Worm (Caenorhabditis elegans) whole organism, young adult: ENCODE data around the gene Y47D7A.2.

Experiments used
- B0336.3 ChIP-seq: fragments of 200-800 bp; sonication (Bioruptor generic); IDR thresholded peaks from 2 replicates; pipeline ENCODE4 v1.3.6; 2022; ENCODE audit warnings: missing genetic modification characterization, missing compliant biosample characterization
- C17E4.6 ChIP-seq: fragments of 200-800 bp; sonication (Bioruptor generic); IDR thresholded peaks from 2 replicates; pipeline ENCODE4 v1.3.6; 2022; ENCODE audit warnings: missing genetic modification reagents, missing genetic modification characterization, missing compliant biosample characterization
- D2030.7 ChIP-seq: fragments of 200-800 bp; sonication (Bioruptor generic); IDR thresholded peaks from 2 replicates; pipeline ENCODE4 v1.3.6; 2022; ENCODE audit warnings: missing genetic modification reagents, missing genetic modification characterization, missing compliant biosample characterization
- F10E7.11 ChIP-seq: sonication (generic microtip); optimal IDR thresholded peaks from 2 replicates; lab custom pipeline; 2017; ENCODE audit warnings: mild to moderate bottlenecking, missing genetic modification characterization, moderate library complexity, missing compliant biosample characterization
- F33H1.4 ChIP-seq: fragments of 200-800 bp; sonication (Bioruptor generic); IDR thresholded peaks from 2 replicates; pipeline ENCODE4 v1.3.6; 2022; ENCODE audit warnings: missing genetic modification reagents, missing genetic modification characterization, missing compliant biosample characterization
- F39B2.1 ChIP-seq: fragments of 200-800 bp; sonication (Bioruptor generic); IDR thresholded peaks from 2 replicates; pipeline ENCODE4 v1.3.6; 2022; ENCODE audit warnings: missing genetic modification reagents, missing genetic modification characterization, missing compliant biosample characterization
- F57C9.4 ChIP-seq: sonication (generic microtip); optimal IDR thresholded peaks from 2 replicates; lab custom pipeline; 2017; ENCODE audit warnings: mild to moderate bottlenecking, missing genetic modification characterization, missing compliant biosample characterization
- K11D2.4 ChIP-seq: fragments of 200-800 bp; sonication (Bioruptor generic); IDR thresholded peaks from 2 replicates; pipeline ENCODE4 v1.3.6; 2022; ENCODE audit warnings: missing genetic modification reagents, missing genetic modification characterization, missing compliant biosample characterization
- K12H6.12 ChIP-seq: fragments of 200-800 bp; sonication (Bioruptor generic); optimal IDR thresholded peaks from 2 replicates; lab custom pipeline; 2018; ENCODE audit warnings: mild to moderate bottlenecking, missing genetic modification characterization, missing compliant biosample characterization
- T07F8.4 ChIP-seq: sonication (generic microtip); optimal IDR thresholded peaks from 2 replicates; lab custom pipeline; 2016; ENCODE audit warnings: mild to moderate bottlenecking, missing genetic modification characterization, moderate library complexity, missing compliant biosample characterization
- Y53F4B.3 ChIP-seq: fragments of 200-800 bp; sonication (Bioruptor generic); IDR thresholded peaks from 2 replicates; pipeline ENCODE4 v1.3.6; 2022; ENCODE audit warnings: missing genetic modification reagents, missing genetic modification characterization, missing compliant biosample characterization
- Y79H2A.3 ChIP-seq: fragments of 200-800 bp; sonication (Bioruptor generic); conservative IDR thresholded peaks from 2 replicates; pipeline ENCODE4 v1.3.6; 2022; ENCODE audit warnings: missing genetic modification reagents, missing genetic modification characterization, missing compliant biosample characterization
- ZK185.1 ChIP-seq: sonication (generic microtip); optimal IDR thresholded peaks from 2 replicates; lab custom pipeline; 2016; ENCODE audit warnings: mild to moderate bottlenecking, missing genetic modification characterization, missing compliant biosample characterization; ENCODE audit not compliant: poor library complexity, severe bottlenecking
- akir-1 ChIP-seq: fragments of 200-800 bp; sonication (Bioruptor generic); optimal IDR thresholded peaks from 2 replicates; lab custom pipeline; 2018; ENCODE audit warnings: mild to moderate bottlenecking, missing genetic modification characterization, moderate library complexity, missing compliant biosample characterization
- attf-3 ChIP-seq: fragments of 200-800 bp; sonication (Bioruptor generic); conservative IDR thresholded peaks from 2 replicates; pipeline ENCODE4 v1.3.6; 2022; ENCODE audit warnings: missing genetic modification reagents, missing genetic modification characterization, missing compliant biosample characterization
- bed-1 ChIP-seq: fragments of 200-800 bp; sonication (Bioruptor generic); IDR thresholded peaks from 2 replicates; pipeline ENCODE4 v1.3.6; 2022; ENCODE audit warnings: missing genetic modification reagents, missing genetic modification characterization, missing compliant biosample characterization
- ccch-3 ChIP-seq: fragments of 200-800 bp; sonication (Bioruptor generic); optimal IDR thresholded peaks from 2 replicates; lab custom pipeline; 2018; ENCODE audit warnings: mild to moderate bottlenecking, missing genetic modification characterization, missing compliant biosample characterization
- cebp-1 ChIP-seq, 2 experiments: fragments of 200-800 bp in 1 of 2; sonication (Bioruptor generic) in 1 of 2; sonication (generic microtip) in 1 of 2; IDR thresholded peaks in 1 of 2; optimal IDR thresholded peaks in 1 of 2; 2 replicates each; pipeline versions ENCODE4 v1.3.6 to Lab custom; 2017 to 2022; ENCODE audit warnings: missing compliant biosample characterization in 2 of 2, missing genetic modification characterization in 2 of 2, mild to moderate bottlenecking in 1 of 2, missing genetic modification reagents in 1 of 2, moderate library complexity in 1 of 2
- ceh-58 ChIP-seq: fragments of 200-800 bp; sonication (Bioruptor generic); IDR thresholded peaks from 2 replicates; pipeline ENCODE4 v1.3.6; 2022; ENCODE audit warnings: missing genetic modification characterization, missing compliant biosample characterization
- chd-7 ChIP-seq: sonication (generic microtip); optimal IDR thresholded peaks from 2 replicates; lab custom pipeline; 2016; ENCODE audit warnings: mild to moderate bottlenecking, missing genetic modification characterization, moderate library complexity, missing compliant biosample characterization
- dox-1 ChIP-seq: fragments of 200-800 bp; sonication (Bioruptor generic); IDR thresholded peaks from 2 replicates; pipeline ENCODE4 v1.3.6; 2022; ENCODE audit warnings: missing genetic modification reagents, missing genetic modification characterization, missing compliant biosample characterization
- dpff-1 ChIP-seq: sonication (generic microtip); optimal IDR thresholded peaks from 2 replicates; lab custom pipeline; 2017; ENCODE audit warnings: mild to moderate bottlenecking, missing genetic modification characterization, missing compliant biosample characterization
- dpl-1 ChIP-seq: fragments of 150-350 bp; optimal IDR thresholded peaks from 2 replicates; lab custom pipeline; 2014; ENCODE audit warnings: missing biosample characterization, missing genetic modification reagents, missing genetic modification characterization
- efl-1 ChIP-seq: fragments of 150-350 bp; optimal IDR thresholded peaks from 2 replicates; lab custom pipeline; 2014; ENCODE audit warnings: missing biosample characterization, missing genetic modification reagents, missing genetic modification characterization
- egl-44 ChIP-seq: fragments of 200-800 bp; sonication (Bioruptor generic); IDR thresholded peaks from 2 replicates; pipeline ENCODE4 v1.3.6; 2022; ENCODE audit warnings: missing genetic modification reagents, missing genetic modification characterization, missing compliant biosample characterization
- ekl-4 ChIP-seq: fragments of 200-800 bp; sonication (Bioruptor generic); IDR thresholded peaks from 2 replicates; pipeline ENCODE4 v1.3.6; 2022; ENCODE audit warnings: missing genetic modification reagents, missing genetic modification characterization, missing compliant biosample characterization
- ets-4 ChIP-seq: fragments of 200-800 bp; sonication (Bioruptor generic); optimal IDR thresholded peaks from 2 replicates; lab custom pipeline; 2018; ENCODE audit warnings: mild to moderate bottlenecking, missing genetic modification characterization, missing compliant biosample characterization
- hlh-26 ChIP-seq: fragments of 200-800 bp; sonication (Bioruptor generic); conservative IDR thresholded peaks from 2 replicates; pipeline ENCODE4 v1.3.6; 2022; ENCODE audit warnings: missing genetic modification reagents, missing genetic modification characterization, missing compliant biosample characterization
- lag-1 ChIP-seq: fragments of 200-800 bp; sonication (Bioruptor generic); IDR thresholded peaks from 2 replicates; pipeline ENCODE4 v1.3.6; 2022; ENCODE audit warnings: missing genetic modification reagents, missing genetic modification characterization, missing compliant biosample characterization
- let-607 ChIP-seq, 2 experiments: fragments of 200-800 bp in 1 of 2; sonication (Bioruptor generic) in 1 of 2; sonication (generic microtip) in 1 of 2; optimal IDR thresholded peaks; 2 replicates each; lab custom pipeline; 2016 to 2018; ENCODE audit warnings: mild to moderate bottlenecking in 2 of 2, missing compliant biosample characterization in 2 of 2, missing genetic modification characterization in 2 of 2, moderate library complexity in 2 of 2, missing genotype in 1 of 2
- lin-26 ChIP-seq: fragments of 200-800 bp; sonication (Bioruptor generic); IDR thresholded peaks from 2 replicates; pipeline ENCODE4 v1.3.6; 2022; ENCODE audit warnings: missing genetic modification reagents, missing genetic modification characterization, missing compliant biosample characterization
- lin-35 ChIP-seq, 3 experiments: fragments of 150-350 bp in 2 of 3; sonication (generic microtip) in 1 of 3; optimal IDR thresholded peaks; 2 replicates each; lab custom pipeline; 2014 to 2018; ENCODE audit warnings: missing biosample characterization in 3 of 3, missing genetic modification characterization in 3 of 3, missing genetic modification reagents in 3 of 3
- lin-40 ChIP-seq: sonication (generic microtip); optimal IDR thresholded peaks from 2 replicates; lab custom pipeline; 2016; ENCODE audit warnings: missing genetic modification characterization, mild to moderate bottlenecking, missing compliant biosample characterization, missing genotype, missing genetic modification reagents
- lir-1 ChIP-seq: fragments of 200-800 bp; sonication (Bioruptor generic); conservative IDR thresholded peaks from 2 replicates; pipeline ENCODE4 v1.3.6; 2022; ENCODE audit warnings: missing genetic modification reagents, missing genetic modification characterization, missing compliant biosample characterization
- lsl-1 ChIP-seq: fragments of 200-800 bp; sonication (Bioruptor generic); optimal IDR thresholded peaks from 2 replicates; lab custom pipeline; 2018; ENCODE audit warnings: mild to moderate bottlenecking, missing genetic modification characterization, moderate library complexity, missing compliant biosample characterization
- lsy-27 ChIP-seq: sonication (generic microtip); optimal IDR thresholded peaks from 2 replicates; lab custom pipeline; 2017; ENCODE audit warnings: missing genetic modification characterization, mild to moderate bottlenecking, missing compliant biosample characterization, antibody characterized with exemption, missing genotype, borderline replicate concordance; ENCODE audit not compliant: insufficient read depth
- mes-4 ChIP-seq: sonication (generic microtip); optimal IDR thresholded peaks from 2 replicates; lab custom pipeline; 2016; ENCODE audit warnings: missing genotype, missing genetic modification characterization, missing compliant biosample characterization
- nfya-1 ChIP-seq: sonication (generic microtip); optimal IDR thresholded peaks from 2 replicates; lab custom pipeline; 2017; ENCODE audit warnings: antibody characterized with exemption, missing compliant biosample characterization, missing genetic modification characterization, borderline replicate concordance; ENCODE audit not compliant: insufficient read depth
- nfya-2 ChIP-seq: fragments of 200-800 bp; sonication (Bioruptor generic); IDR thresholded peaks from 2 replicates; pipeline ENCODE4 v1.3.6; 2022; ENCODE audit warnings: missing genetic modification reagents, missing genetic modification characterization, missing compliant biosample characterization
- nhr-80 ChIP-seq: sonication (generic microtip); optimal IDR thresholded peaks from 2 replicates; lab custom pipeline; 2016; ENCODE audit warnings: missing genetic modification characterization, missing compliant biosample characterization
- rec-8 ChIP-seq, 2 experiments: sonication (generic microtip); optimal IDR thresholded peaks; 2 replicates each; lab custom pipeline; 2016; ENCODE audit warnings: mild to moderate bottlenecking in 2 of 2, missing genetic modification characterization in 2 of 2, missing genetic modification reagents in 2 of 2, missing genotype in 2 of 2, missing biosample characterization in 1 of 2, missing compliant biosample characterization in 1 of 2, moderate library complexity in 1 of 2
- repo-1 ChIP-seq: sonication (generic microtip); optimal IDR thresholded peaks from 2 replicates; lab custom pipeline; 2017; ENCODE audit warnings: mild to moderate bottlenecking, missing genetic modification characterization, missing compliant biosample characterization
- sea-2 ChIP-seq: fragments of 200-800 bp; sonication (Bioruptor generic); IDR thresholded peaks from 2 replicates; pipeline ENCODE4 v1.3.6; 2022; ENCODE audit warnings: missing genetic modification characterization, missing compliant biosample characterization
- snpc-1.3 ChIP-seq: sonication (generic microtip); optimal IDR thresholded peaks from 2 replicates; lab custom pipeline; 2017; ENCODE audit warnings: missing genetic modification characterization, mild to moderate bottlenecking, missing compliant biosample characterization, antibody characterized with exemption, moderate library complexity, missing genotype, missing genetic modification reagents; ENCODE audit not compliant: insufficient read depth
- xnd-1 ChIP-seq: sonication (generic microtip); optimal IDR thresholded peaks from 2 replicates; lab custom pipeline; 2016; ENCODE audit warnings: missing genotype, missing genetic modification reagents, missing genetic modification characterization, missing compliant biosample characterization
- ztf-26 ChIP-seq: sonication (generic microtip); optimal IDR thresholded peaks from 2 replicates; lab custom pipeline; 2017; ENCODE audit warnings: missing genetic modification characterization, missing compliant biosample characterization
- ztf-3 ChIP-seq: fragments of 200-800 bp; sonication (Bioruptor generic); optimal IDR thresholded peaks from 2 replicates; lab custom pipeline; 2018; ENCODE audit warnings: mild to moderate bottlenecking, missing genetic modification characterization, missing compliant biosample characterization

Gene Y47D7A.2

DNA sequence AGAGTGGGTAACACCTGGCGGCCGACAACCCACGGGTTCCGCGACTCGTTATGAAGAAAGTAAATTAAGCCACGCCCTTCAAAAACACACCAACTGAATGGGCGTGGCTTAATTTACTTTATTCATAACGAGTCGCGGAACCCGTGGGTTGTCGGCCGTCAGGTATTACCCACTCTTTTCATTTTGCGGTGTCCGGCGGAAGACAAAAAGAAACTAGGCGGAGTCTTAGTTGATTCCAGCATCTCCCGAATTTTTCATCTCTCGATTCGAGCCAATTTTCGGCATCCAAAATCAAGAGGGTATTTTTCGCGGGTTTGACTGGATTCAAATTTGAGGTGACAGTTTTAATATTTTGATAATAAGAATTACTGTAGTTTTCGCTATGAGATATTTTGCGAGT, 27.6 kb downstream of the Y47D7A.2 start (continued):
- TF ChIP-seq D2030.7 (GFP tag; lab: Robert Waterston, UW) (peak; percentile 65), attf-3 (GFP tag; lab: Robert Waterston, UW) (no peak), F10E7.11 (no peak), Y79H2A.3 (GFP tag; lab: Robert Waterston, UW) (no peak), chd-7 (tag; lab: Kevin White, UChicago) (no peak), mes-4 (tag; lab: Kevin White, UChicago) (no peak), dpff-1 (tag; lab: Kevin White, UChicago) (no peak), bed-1 (GFP tag; lab: Robert Waterston, UW) (no peak), lsy-27 (tag; lab: Kevin White, UChicago) (no peak), cebp-1 (GFP tag; IDR thresholded peaks at IDR 0.05; lab: Robert Waterston, UW) (no peak), cebp-1 (tag; optimal IDR thresholded peaks at IDR 0.05; lab: Kevin White, UChicago) (no peak), B0336.3 (GFP tag; lab: Robert Waterston, UW) (no peak), C17E4.6 (GFP tag; lab: Robert Waterston, UW) (no peak), dpl-1 (GFP tag; lab: Kevin White, UChicago) (no peak), ets-4 (no peak), repo-1 (tag; lab: Kevin White, UChicago) (no peak), F33H1.4 (peak; percentile 41; the same call in 1 of the 2 replicates), K11D2.4 (no peak), F57C9.4 (tag; lab: Kevin White, UChicago) (no peak), T07F8.4 (tag; lab: Kevin White, UChicago) (no peak), Y53F4B.3 (GFP tag; lab: Robert Waterston, UW) (no peak), snpc-1.3 (tag; lab: Kevin White, UChicago) (no peak), lin-26 (no peak), hlh-26 (no peak), rec-8 (tag; optimal IDR thresholded peaks at IDR 0.05; lab: Kevin White, UChicago) (no peak), F39B2.1 (GFP tag; lab: Robert Waterston, UW) (no peak), ztf-3 (GFP tag; lab: Kevin White, UChicago) (no peak), sea-2 (GFP tag; lab: Robert Waterston, UW) (no peak), ekl-4 (GFP tag; lab: Robert Waterston, UW) (no peak), ZK185.1 (tag; lab: Kevin White, UChicago) (no peak), let-607 (tag; optimal IDR thresholded peaks at IDR 0.05; lab: Kevin White, UChicago) (no peak), lin-40 (tag; lab: Kevin White, UChicago) (no peak)
- TF ChIP-seq, all 124 proteins: peak for 20

- TF ChIP-seq ccch-3 (GFP tag; lab: Kevin White, UChicago) (no peak), lsl-1 (GFP tag; lab: Kevin White, UChicago) (peak; percentile 40), cebp-1 (GFP tag; IDR thresholded peaks at IDR 0.05; lab: Robert Waterston, UW) (no peak), cebp-1 (tag; optimal IDR thresholded peaks at IDR 0.05; lab: Kevin White, UChicago) (peak; percentile 71), lag-1 (no peak), nfya-1 (no peak), egl-44 (GFP tag; lab: Robert Waterston, UW) (no peak), let-607 (tag; optimal IDR thresholded peaks at IDR 0.05; lab: Kevin White, UChicago) (no peak), lir-1 (no peak), akir-1 (GFP tag; lab: Kevin White, UChicago) (no peak), nfya-2 (no peak), nhr-80 (peak; percentile 19), ceh-58 (GFP tag; lab: Robert Waterston, UW) (no peak), K12H6.12 (tag; lab: Kevin White, UChicago) (no peak), lin-35 (GFP tag; optimal IDR thresholded peaks at IDR 0.05; lab: Kevin White, UChicago) (peak; percentile 56 to 92 (median 72)), efl-1 (GFP tag; lab: Kevin White, UChicago) (peak; percentile 79), dox-1 (GFP tag; lab: Robert Waterston, UW) (0 out of 2 replicates have a peak, but pooled peaks have one; percentile 26), ztf-26 (no peak), xnd-1 (tag; lab: Kevin White, UChicago) (no peak)
Measured at ce11 chrV:4450523-4451089, 30.5 kb downstream of the Y47D7A.2 start, which contains the start of gene rft-2. Gene rft-2 (minus strand): TSS chrV:4450563.
